Fruit fly (Drosophila melanogaster): ENCODE results near the gene Lztr1.

Gene Lztr1

DNA sequence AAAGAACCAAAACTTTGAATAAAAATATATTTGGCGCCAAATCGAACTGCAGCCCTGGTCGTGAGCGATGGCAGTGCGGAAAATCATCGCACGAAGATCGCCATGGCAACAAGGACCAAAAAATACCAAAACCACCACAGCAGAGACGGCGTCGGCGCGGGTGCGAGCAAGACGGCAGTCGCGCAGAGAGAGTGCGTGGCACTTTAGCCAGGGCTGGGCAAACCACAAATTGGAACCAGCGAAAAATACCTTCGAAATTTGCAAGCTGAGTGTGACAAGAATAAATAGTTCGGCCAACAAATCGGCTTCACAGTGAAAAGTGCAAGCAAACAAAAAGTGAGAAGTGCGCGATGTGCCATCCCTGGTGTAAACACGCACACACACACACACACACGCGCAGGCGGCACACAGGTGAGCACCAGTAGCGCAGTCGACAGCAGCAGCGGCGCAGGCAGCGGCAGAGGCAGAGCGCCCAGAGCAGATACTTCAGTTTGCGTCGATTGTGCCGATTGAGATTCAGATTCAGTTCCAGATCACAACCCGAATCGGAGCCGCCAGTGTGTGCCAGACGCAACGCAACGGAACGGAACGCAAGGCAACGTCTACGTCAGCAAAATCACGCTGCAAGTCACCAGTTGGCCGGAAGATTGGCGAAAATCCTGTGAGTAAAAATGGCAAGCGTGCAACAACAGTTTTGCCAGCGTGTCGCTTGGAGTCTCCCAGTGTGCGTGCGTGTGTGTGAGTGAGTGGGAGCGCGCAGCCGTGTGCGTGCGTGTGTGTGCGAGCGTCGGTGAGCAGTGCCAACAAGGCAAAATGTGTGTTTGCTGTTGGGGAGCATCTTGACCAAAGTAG lies 7.9 kb upstream of the Lztr1 start, which contains the start of gene TRAM:
TSS of gene TRAM (plus strand) at position 184 of the 852 bp plus-strand sequence.
- TF ChIP-seq Dll (optimal IDR thresholded peaks at IDR 0.05): no peak
- peak; percentile 4 for TF ChIP-seq CG8478 (optimal IDR thresholded peaks at IDR 0.05)

DNA sequence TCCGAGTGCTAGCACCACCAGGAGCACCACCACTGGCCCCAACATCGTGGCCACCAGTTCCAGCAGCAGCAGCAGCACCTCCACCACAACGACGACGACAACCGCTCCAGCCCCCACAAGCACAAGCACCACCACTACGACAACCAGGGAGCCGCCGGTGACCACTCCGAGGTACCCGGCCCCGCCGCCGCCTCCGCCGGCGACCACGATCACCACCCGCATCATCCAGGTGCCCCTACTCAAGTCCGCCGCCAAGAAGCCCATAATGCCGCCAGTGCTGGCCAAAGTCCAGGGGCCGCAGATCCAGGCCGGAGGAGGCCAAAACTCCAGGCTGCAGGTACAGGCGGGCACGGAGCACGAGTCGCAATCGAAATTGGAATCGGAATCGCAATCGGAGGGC lies 6.6 kb upstream of the Lztr1 start:
- TF ChIP-seq CG8478 (optimal IDR thresholded peaks at IDR 0.05) (no peak), psq (optimal IDR thresholded peaks at IDR 0.05) (no peak)

DNA sequence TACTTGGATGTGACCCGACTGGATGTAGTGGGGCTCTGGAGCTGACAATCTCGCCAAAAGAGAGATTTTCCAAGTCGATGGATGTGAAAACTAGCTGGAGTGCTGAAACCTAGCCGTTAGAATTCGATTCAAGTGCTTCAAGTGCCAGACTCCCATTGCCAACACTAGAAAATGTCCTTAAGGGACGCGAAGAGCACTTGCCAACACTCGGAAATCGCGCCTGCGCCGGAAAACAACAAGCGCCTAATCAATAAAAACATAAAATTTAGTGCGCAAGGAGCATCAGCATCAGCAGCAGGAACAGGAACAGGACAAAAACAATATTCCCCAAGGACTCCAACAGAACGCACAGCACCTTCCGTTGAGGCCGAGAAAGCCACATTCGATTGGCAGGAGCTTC lies 5.5 kb upstream of the Lztr1 start:
- TF ChIP-seq psq (optimal IDR thresholded peaks at IDR 0.05) (no peak), CG8478 (optimal IDR thresholded peaks at IDR 0.05) (no peak), usp (GFP tag; optimal IDR thresholded peaks at IDR 0.05) (no peak), pan (optimal IDR thresholded peaks at IDR 0.05) (no peak)

DNA sequence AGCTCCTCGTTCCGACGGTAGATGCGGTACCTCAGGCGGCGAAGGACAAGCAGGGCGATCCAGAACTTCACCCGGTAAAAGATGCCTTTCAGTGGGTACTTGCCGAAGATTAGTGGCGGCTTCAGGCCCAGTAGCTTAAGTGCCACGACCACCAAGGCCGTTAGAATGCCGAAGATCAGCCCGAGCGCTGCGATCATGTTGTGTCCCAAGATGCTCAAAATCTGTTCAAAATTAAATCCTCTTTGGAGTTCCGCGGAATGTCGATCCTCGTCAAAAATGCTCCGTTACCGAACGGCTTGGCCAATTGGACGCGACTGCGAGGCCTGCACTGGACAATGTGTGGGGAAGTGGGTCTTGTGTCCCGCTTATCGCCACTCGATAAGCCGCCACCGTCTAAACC lies 4.8 kb upstream of the Lztr1 start, which contains the start of the genes CG32815 and CG3706:
TSS of gene CG32815 (plus strand) at position 301 of the 400 bp plus-strand sequence.
TSS of gene CG3706 (minus strand) at position 310 of the 400 bp plus-strand sequence.
- no peak for TF ChIP-seq psq (optimal IDR thresholded peaks at IDR 0.05)
- no peak for TF ChIP-seq EcR (GFP tag; optimal IDR thresholded peaks at IDR 0.05)
- no peak for TF ChIP-seq pan (optimal IDR thresholded peaks at IDR 0.05)
- TF ChIP-seq Dll (optimal IDR thresholded peaks at IDR 0.05): no peak
- TF ChIP-seq CG8478 (optimal IDR thresholded peaks at IDR 0.05): no peak
- TF ChIP-seq usp (GFP tag; optimal IDR thresholded peaks at IDR 0.05): no peak

DNA sequence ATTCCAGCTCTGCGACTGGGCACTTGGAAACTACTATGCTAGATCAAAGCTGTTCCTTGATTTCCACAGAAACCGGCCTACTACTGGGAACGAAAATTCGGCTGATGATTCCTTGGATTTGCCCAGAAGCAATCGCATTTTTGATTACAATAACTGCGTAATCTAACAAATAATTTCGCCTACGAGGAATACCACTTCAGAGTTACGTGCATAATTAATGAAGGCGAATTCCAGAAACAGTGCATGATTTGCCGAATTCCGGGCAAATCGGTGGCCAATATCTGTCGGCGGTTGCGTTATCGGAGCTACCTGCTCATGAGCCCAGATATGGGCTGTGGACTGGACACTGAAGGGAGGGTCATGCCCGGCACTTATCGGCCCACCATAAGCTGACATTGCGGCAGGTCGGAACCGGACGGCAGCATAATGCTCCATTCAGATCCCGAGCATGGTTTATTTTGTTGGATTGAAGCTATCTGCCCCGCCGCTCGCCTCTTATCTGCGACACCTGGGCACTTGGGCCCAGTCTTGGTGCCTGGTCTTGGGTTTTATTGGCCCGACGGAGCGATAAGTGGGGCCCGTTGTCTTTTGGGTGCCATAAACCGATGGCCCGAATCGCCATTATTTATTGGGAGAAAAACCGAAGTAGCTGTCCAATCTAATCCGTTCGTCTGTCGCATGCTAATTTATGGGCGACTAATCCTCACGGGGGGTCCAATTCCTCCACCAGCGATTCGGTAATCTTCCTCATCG lies 2.8 kb upstream of the Lztr1 start, which contains the start of gene CG3708:
TSS of gene CG3708 (minus strand) at position 51 of the 753 bp plus-strand sequence.
- TF ChIP-seq pan (optimal IDR thresholded peaks at IDR 0.05) (no peak), EcR (GFP tag; optimal IDR thresholded peaks at IDR 0.05) (no peak)

DNA sequence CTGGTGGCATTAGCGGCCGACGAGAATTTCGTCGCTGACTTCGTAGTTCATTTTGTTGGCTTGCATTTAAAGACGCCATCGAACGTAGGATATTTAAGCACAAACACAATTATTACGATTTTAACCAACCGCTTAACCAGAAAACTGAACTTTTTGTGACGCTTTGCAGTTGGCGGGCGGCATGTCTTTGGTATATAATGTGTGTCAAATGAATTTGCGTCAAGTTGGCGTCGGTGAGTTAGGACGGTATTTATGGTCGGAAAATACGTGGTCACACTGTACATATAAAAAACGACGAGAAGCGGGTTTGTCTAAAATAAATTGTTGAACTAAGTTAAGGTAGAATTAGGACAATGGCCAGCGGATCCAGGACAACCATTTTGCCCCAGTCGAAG lies 478 bp upstream of the Lztr1 start, which contains the start of the genes CG43867 and MED22:
TSS of gene CG43867 (minus strand) at position 113 of the 395 bp plus-strand sequence.
TSS of gene MED22 (plus strand) at position 277 of the 395 bp plus-strand sequence.
- TF ChIP-seq Dll (optimal IDR thresholded peaks at IDR 0.05) (no peak), EcR (GFP tag; optimal IDR thresholded peaks at IDR 0.05) (no peak), CG8478 (optimal IDR thresholded peaks at IDR 0.05) (no peak), psq (optimal IDR thresholded peaks at IDR 0.05) (no peak), usp (GFP tag; optimal IDR thresholded peaks at IDR 0.05) (no peak), pan (optimal IDR thresholded peaks at IDR 0.05) (no peak)

DNA sequence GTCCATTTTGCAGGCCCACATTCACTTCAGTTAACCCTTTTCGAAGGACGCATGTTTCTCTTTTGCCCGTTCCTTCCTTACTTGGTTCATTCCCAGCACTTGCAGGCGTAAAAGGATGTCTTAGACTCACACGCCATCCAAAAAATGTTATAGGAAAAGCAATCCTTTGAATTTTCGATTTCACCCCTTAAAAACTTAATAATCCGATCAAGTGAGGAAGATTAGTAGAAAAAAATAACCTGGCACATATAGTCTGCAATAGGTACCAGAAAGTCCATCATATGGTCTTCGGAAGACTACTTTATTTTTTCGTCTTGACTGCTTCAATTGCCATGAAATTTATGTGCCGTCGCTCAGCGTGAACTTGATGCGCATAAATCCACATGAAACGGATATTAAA lies 6.0 kb downstream of the Lztr1 start:
- TF ChIP-seq pan (optimal IDR thresholded peaks at IDR 0.05) (no peak), EcR (GFP tag; optimal IDR thresholded peaks at IDR 0.05) (no peak), Dll (optimal IDR thresholded peaks at IDR 0.05) (no peak), CG8478 (optimal IDR thresholded peaks at IDR 0.05) (no peak), usp (GFP tag; optimal IDR thresholded peaks at IDR 0.05) (no peak), psq (optimal IDR thresholded peaks at IDR 0.05) (no peak)

DNA sequence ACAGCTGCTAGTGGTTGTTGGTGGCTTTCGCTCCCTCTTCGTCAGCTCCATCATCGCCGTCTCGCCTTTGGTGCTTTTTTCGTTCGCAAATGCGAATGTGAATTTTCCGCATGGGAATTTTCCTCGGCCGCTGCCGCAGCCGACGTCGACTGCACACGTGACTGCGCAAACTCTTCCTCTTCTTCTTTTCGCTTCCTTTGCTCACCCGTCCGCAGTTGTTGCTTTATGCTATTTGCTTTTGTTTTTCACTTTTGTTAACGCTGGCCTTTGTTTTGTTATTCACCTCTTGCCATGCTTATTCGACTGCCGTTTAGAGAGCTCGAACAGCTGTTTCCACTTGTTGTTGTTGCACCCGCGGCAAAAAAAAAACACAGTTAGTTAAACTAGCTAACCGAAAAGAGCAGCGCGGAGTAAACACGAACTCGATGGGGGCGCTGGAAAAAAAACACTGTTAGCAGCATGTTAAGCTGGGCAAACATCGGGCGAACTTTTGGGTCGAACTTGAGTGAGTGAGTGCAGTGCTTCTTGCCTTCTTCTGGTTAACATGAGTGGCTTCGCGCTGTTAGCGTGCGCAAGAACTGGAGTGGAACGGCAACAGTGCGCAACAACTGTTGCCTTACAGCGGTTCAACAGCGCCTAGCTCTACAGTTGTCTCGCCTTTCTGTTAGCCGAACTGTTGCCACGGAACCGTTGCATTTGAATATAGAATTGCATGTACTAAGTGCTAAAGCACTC lies 18.5 kb downstream of the Lztr1 start:
- no peak for TF ChIP-seq psq (optimal IDR thresholded peaks at IDR 0.05)
- TF ChIP-seq CG8478 (optimal IDR thresholded peaks at IDR 0.05): no peak
- TF ChIP-seq EcR (GFP tag; optimal IDR thresholded peaks at IDR 0.05): no peak
- no peak for TF ChIP-seq usp (GFP tag; optimal IDR thresholded peaks at IDR 0.05)
- no peak for TF ChIP-seq pan (optimal IDR thresholded peaks at IDR 0.05)
- no peak for TF ChIP-seq Dll (optimal IDR thresholded peaks at IDR 0.05)

DNA sequence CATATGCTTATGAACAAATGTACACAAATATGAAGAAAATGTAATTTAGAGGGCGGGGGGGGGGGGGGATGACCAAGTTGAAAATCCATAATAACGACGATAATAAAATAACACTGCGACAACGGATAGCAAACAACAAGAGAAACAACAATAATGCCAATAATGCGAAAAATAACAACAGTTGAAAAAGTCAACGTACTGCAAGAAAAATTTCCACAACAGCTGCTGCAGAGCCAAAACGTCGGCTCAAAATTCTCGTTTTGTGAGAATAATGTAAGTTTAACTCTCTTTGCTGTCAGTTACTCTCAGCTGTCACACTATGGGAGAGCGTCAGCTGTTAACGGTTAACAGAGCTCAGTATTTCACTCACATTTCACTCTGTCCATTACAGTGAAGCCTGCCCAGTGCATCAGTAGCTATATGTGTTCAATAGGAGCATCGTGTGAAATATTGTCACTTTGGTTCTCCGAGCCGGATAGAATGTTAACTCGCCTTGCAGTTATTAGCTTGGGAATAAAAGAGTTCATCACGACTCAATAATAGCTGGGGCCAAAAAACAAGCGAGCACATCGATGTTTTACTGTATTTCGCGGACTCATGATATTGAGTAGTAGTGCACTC lies 26.5 kb downstream of the Lztr1 start:
- no peak for TF ChIP-seq pan (optimal IDR thresholded peaks at IDR 0.05)
- no peak for TF ChIP-seq usp (GFP tag; optimal IDR thresholded peaks at IDR 0.05)
- TF ChIP-seq EcR (GFP tag; optimal IDR thresholded peaks at IDR 0.05): no peak
- TF ChIP-seq CG8478 (optimal IDR thresholded peaks at IDR 0.05): no peak
- no peak for TF ChIP-seq Dll (optimal IDR thresholded peaks at IDR 0.05)
- TF ChIP-seq psq (optimal IDR thresholded peaks at IDR 0.05): no peak

DNA sequence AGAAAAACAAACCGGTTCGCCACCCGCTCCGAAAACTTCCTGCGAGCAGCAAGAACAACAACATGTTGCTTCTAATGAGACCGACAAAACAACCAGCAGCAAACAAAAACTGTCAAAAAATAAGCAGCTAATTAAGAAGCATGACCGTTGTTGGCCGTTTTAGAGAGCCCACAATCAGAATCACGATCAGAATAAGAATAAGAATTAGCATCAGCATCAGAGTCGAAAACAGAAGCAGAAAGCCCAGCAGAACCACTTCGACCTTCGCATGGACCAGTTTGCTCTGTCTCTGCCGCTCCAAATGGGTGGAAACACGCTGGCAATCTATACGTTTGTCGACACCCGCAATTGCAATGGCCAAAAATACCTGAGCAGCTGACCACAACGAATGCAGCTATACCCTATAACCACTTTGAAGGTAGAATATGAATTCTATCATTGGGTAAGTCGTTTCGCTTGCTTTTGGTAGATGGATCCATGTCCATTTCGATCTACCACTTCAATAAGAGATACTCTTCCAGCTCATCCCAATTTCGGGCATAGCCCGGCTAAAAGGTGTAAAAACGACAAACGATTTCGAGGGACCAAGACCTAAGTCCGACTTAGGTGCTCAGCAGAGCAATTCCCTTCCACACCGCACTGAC lies 27.9 kb downstream of the Lztr1 start:
- TF ChIP-seq psq (optimal IDR thresholded peaks at IDR 0.05): no peak
- no peak for TF ChIP-seq Dll (optimal IDR thresholded peaks at IDR 0.05)
- TF ChIP-seq usp (GFP tag; optimal IDR thresholded peaks at IDR 0.05): no peak
- TF ChIP-seq EcR (GFP tag; optimal IDR thresholded peaks at IDR 0.05): no peak
- TF ChIP-seq pan (optimal IDR thresholded peaks at IDR 0.05): no peak

DNA sequence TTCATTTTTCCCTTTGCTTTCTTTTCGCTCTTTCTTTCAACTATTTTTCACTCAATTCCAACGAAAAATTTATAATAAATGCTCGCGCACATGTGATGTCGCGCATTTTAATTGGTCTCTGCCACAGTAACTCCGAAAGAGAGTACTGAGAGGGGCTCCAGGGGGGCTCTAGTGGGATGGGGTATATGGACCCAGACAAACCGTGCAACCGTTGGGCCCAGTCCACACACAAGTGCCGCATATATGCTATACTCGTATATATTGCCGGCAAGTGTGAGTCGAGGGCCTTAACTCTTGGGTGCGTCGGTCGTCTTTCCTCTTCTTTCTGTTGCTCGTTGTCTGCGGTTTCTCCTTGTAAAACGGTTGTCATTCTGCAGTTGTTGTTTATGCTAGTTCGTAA lies 29.0 kb downstream of the Lztr1 start:
- TF ChIP-seq CG8478 (optimal IDR thresholded peaks at IDR 0.05) (no peak), EcR (GFP tag; optimal IDR thresholded peaks at IDR 0.05) (peak in 1 of 2 experiments; percentile 14)

Measured in whole organism.